Fruit fly (Drosophila melanogaster) whole organism, wandering third instar larva: Measurements from ENCODE around the gene Klp67A.

Experiments used
- Abd-B ChIP-seq: fragments of >200 bp; optimal IDR thresholded peaks from 2 replicates; lab custom pipeline; 2017; ENCODE audit warnings: missing biosample characterization, missing genetic modification characterization
- CG32264 ChIP-seq: fragments of 200-800 bp; sonication (Bioruptor generic); optimal IDR thresholded peaks from 2 replicates; lab custom pipeline; 2016; ENCODE audit warnings: missing biosample characterization, missing genetic modification characterization
- CG9705 ChIP-seq: fragments of 200-800 bp; sonication (Bioruptor generic); optimal IDR thresholded peaks from 2 replicates; lab custom pipeline; 2018; ENCODE audit warnings: missing biosample characterization, mild to moderate bottlenecking, missing genetic modification characterization
- CrebA ChIP-seq: fragments of 200-800 bp; sonication (Bioruptor generic); optimal IDR thresholded peaks from 2 replicates; lab custom pipeline; 2016; ENCODE audit warnings: missing biosample characterization, mild to moderate bottlenecking, missing genetic modification characterization, borderline replicate concordance
- Dfd ChIP-seq: fragments of >200 bp; optimal IDR thresholded peaks from 2 replicates; lab custom pipeline; 2017; ENCODE audit warnings: missing biosample characterization, missing genetic modification characterization
- Dif ChIP-seq: fragments of 200-275, 200-300 bp; sonication (Bioruptor generic); optimal IDR thresholded peaks from 2 replicates; lab custom pipeline; 2018; ENCODE audit warnings: missing biosample characterization, missing genetic modification characterization; ENCODE audit not compliant: partially characterized antibody
- GATAd ChIP-seq: sonication (Bioruptor generic); optimal IDR thresholded peaks from 2 replicates; lab custom pipeline; 2016; ENCODE audit warnings: missing biosample characterization, missing genetic modification characterization
- HLH106 ChIP-seq: fragments of 200-800 bp; optimal IDR thresholded peaks from 3 replicates; lab custom pipeline; 2019; ENCODE audit warnings: missing biosample characterization, mild to moderate bottlenecking, missing genetic modification characterization, moderate library complexity
- Hnf4 ChIP-seq: fragments of 200-800 bp; sonication (Bioruptor generic); optimal IDR thresholded peaks from 2 replicates; lab custom pipeline; 2016; ENCODE audit warnings: missing biosample characterization, mild to moderate bottlenecking, missing genetic modification characterization
- Hr78 ChIP-seq: fragments of >200 bp; optimal IDR thresholded peaks from 2 replicates; lab custom pipeline; 2017; ENCODE audit warnings: missing biosample characterization, missing genetic modification characterization
- Hr83 ChIP-seq: fragments of 200-300 bp; sonication (Bioruptor generic); optimal IDR thresholded peaks from 2 replicates; lab custom pipeline; 2016; ENCODE audit warnings: missing biosample characterization, mild to moderate bottlenecking, missing genetic modification characterization, moderate library complexity; ENCODE audit not compliant: poor library complexity, severe bottlenecking
- Mio ChIP-seq: sonication (Bioruptor generic); optimal IDR thresholded peaks from 2 replicates; lab custom pipeline; 2016; ENCODE audit warnings: missing biosample characterization, missing genetic modification characterization
- Myc ChIP-seq: fragments of >200 bp; optimal IDR thresholded peaks from 2 replicates; lab custom pipeline; 2017
- Rel ChIP-seq, 2 experiments: fragments of 200-800 bp; sonication (Bioruptor generic) in 1 of 2; optimal IDR thresholded peaks; 2 replicates in 1 of 2; 3 replicates in 1 of 2; lab custom pipeline; 2016 to 2019; ENCODE audit warnings: mild to moderate bottlenecking in 2 of 2, missing biosample characterization in 2 of 2, missing genetic modification characterization in 2 of 2, moderate library complexity in 1 of 2
- Sp1 ChIP-seq: fragments of 200-800 bp; sonication (Bioruptor generic); optimal IDR thresholded peaks from 3 replicates; lab custom pipeline; 2019; ENCODE audit warnings: missing biosample characterization, mild to moderate bottlenecking, missing genetic modification characterization, moderate library complexity
- br ChIP-seq: fragments of 200-800 bp; sonication (Bioruptor generic); optimal IDR thresholded peaks from 2 replicates; lab custom pipeline; 2016; ENCODE audit warnings: missing biosample characterization, missing genetic modification characterization
- dl ChIP-seq, 2 experiments: fragments of 175-275, 200-275 bp in 1 of 2; fragments of 200-275 bp in 1 of 2; sonication (Bioruptor generic); optimal IDR thresholded peaks; lab custom pipeline; 2018; ENCODE audit warnings: mild to moderate bottlenecking in 2 of 2, missing biosample characterization in 2 of 2, missing genetic modification characterization in 2 of 2, moderate library complexity in 2 of 2; ENCODE audit not compliant: partially characterized antibody in 2 of 2, insufficient read depth in 1 of 2
- dmrt93B ChIP-seq: fragments of 200-800 bp; sonication (Bioruptor generic); optimal IDR thresholded peaks from 2 replicates; lab custom pipeline; 2018; ENCODE audit warnings: missing biosample characterization, mild to moderate bottlenecking, missing genetic modification characterization
- dsf ChIP-seq: sonication (Bioruptor generic); optimal IDR thresholded peaks from 2 replicates; lab custom pipeline; 2016; ENCODE audit warnings: missing biosample characterization, missing genetic modification characterization, borderline replicate concordance
- ey ChIP-seq: fragments of 200-800 bp; sonication (Bioruptor generic); optimal IDR thresholded peaks from 2 replicates; lab custom pipeline; 2016; ENCODE audit warnings: missing biosample characterization, missing genetic modification characterization
- foxo ChIP-seq, 2 experiments: fragments of 200-800 bp; sonication (Bioruptor generic); optimal IDR thresholded peaks; 2 replicates in 1 of 2; 3 replicates in 1 of 2; lab custom pipeline; 2016 to 2017; ENCODE audit warnings: missing biosample characterization in 2 of 2, missing genetic modification characterization in 2 of 2
- fru ChIP-seq: fragments of 200-800 bp; sonication (Bioruptor generic); optimal IDR thresholded peaks from 3 replicates; lab custom pipeline; 2016; ENCODE audit warnings: missing biosample characterization, mild to moderate bottlenecking, missing genetic modification characterization
- h ChIP-seq: fragments of 200-800 bp; sonication (Bioruptor generic); optimal IDR thresholded peaks from 3 replicates; lab custom pipeline; 2016; ENCODE audit warnings: missing biosample characterization, mild to moderate bottlenecking, missing genetic modification characterization
- jim ChIP-seq: fragments of 175-275, 200-325 bp; sonication (Bioruptor generic); optimal IDR thresholded peaks from 2 replicates; lab custom pipeline; 2016; ENCODE audit warnings: missing biosample characterization, mild to moderate bottlenecking, missing genetic modification characterization
- lola ChIP-seq: fragments of >200 bp; optimal IDR thresholded peaks from 2 replicates; lab custom pipeline; 2017; ENCODE audit warnings: missing biosample characterization, missing genetic modification characterization
- pan ChIP-seq: fragments of >200 bp; optimal IDR thresholded peaks from 2 replicates; lab custom pipeline; 2017
- psq ChIP-seq: fragments of 200-800 bp; sonication (Bioruptor generic); optimal IDR thresholded peaks from 3 replicates; lab custom pipeline; 2017; ENCODE audit warnings: missing biosample characterization, mild to moderate bottlenecking, missing genetic modification characterization, moderate library complexity
- rgr ChIP-seq: fragments of 200-800 bp; sonication (Bioruptor generic); optimal IDR thresholded peaks from 3 replicates; lab custom pipeline; 2016; ENCODE audit warnings: missing biosample characterization, mild to moderate bottlenecking, missing genetic modification characterization
- sage ChIP-seq: fragments of 200-800 bp; sonication (Bioruptor generic); optimal IDR thresholded peaks from 2 replicates; lab custom pipeline; 2016; ENCODE audit warnings: missing biosample characterization, mild to moderate bottlenecking, missing genetic modification characterization
- sv ChIP-seq: fragments of 200-800 bp; sonication (Bioruptor generic); optimal IDR thresholded peaks from 3 replicates; lab custom pipeline; 2016; ENCODE audit warnings: missing biosample characterization, missing genetic modification characterization
- tai ChIP-seq: sonication (Bioruptor generic); optimal IDR thresholded peaks from 2 replicates; lab custom pipeline; 2016; ENCODE audit warnings: missing biosample characterization, missing genetic modification characterization
- usp ChIP-seq: fragments of >200 bp; optimal IDR thresholded peaks from 2 replicates; lab custom pipeline; 2017; ENCODE audit warnings: missing biosample characterization, missing genetic modification characterization
- woc ChIP-seq: sonication (Bioruptor generic); optimal IDR thresholded peaks from 2 replicates; lab custom pipeline; 2016; ENCODE audit warnings: missing biosample characterization, mild to moderate bottlenecking, missing genetic modification characterization

The Klp67A gene

dm6 chr3L:9357830-9358712, 8.8 kb downstream of the Klp67A start:
- peak; percentile 26 for TF ChIP-seq Sp1 (GFP tag; lab: Kevin White, UChicago)
- peak; percentile 75 for TF ChIP-seq psq (GFP tag; lab: Kevin White, UChicago)
- peak; percentile 28 for TF ChIP-seq Rel (GFP tag; optimal IDR thresholded peaks at IDR 0.05; lab: Kevin White, UChicago)
- TF ChIP-seq Rel (tag; optimal IDR thresholded peaks at IDR 0.05; lab: Kevin White, UChicago) = peak; percentile 57
- TF ChIP-seq ey (GFP tag; lab: Kevin White, UChicago) = no peak
- peak; percentile 27 for TF ChIP-seq h (GFP tag; lab: Kevin White, UChicago)

dm6 chr3L:9356138-9356753, 10.6 kb downstream of the Klp67A start:
- TF ChIP-seq sage (GFP tag; lab: Kevin White, UChicago) (no peak), woc (GFP tag; lab: Kevin White, UChicago) (no peak), fru (GFP tag; lab: Kevin White, UChicago) (no peak), Abd-B (no peak), CG32264 (GFP tag; lab: Kevin White, UChicago) (no peak), pan (lab: Kevin White, UChicago) (no peak), Dif (GFP tag; lab: Kevin White, UChicago) (no peak), Hnf4 (GFP tag; lab: Kevin White, UChicago) (no peak), br (GFP tag; lab: Kevin White, UChicago) (no peak), h (GFP tag; lab: Kevin White, UChicago) (no peak), Dfd (GFP tag; lab: Kevin White, UChicago) (no peak), HLH106 (no peak), Myc (no peak), foxo (GFP tag; optimal IDR thresholded peaks at IDR 0.05; lab: Kevin White, UChicago) (no peak), dsf (GFP tag; lab: Kevin White, UChicago) (no peak), lola (GFP tag; lab: Kevin White, UChicago) (no peak), Mio (GFP tag; lab: Kevin White, UChicago) (no peak), Rel (GFP tag; optimal IDR thresholded peaks at IDR 0.05; lab: Kevin White, UChicago) (no peak), Rel (tag; optimal IDR thresholded peaks at IDR 0.05; lab: Kevin White, UChicago) (no peak), dmrt93B (no peak), GATAd (no peak)

- TF ChIP-seq GATAd (no peak), HLH106 (no peak), rgr (GFP tag; lab: Kevin White, UChicago) (no peak), h (GFP tag; lab: Kevin White, UChicago) (no peak), sage (GFP tag; lab: Kevin White, UChicago) (no peak), CG9705 (GFP tag; lab: Kevin White, UChicago) (no peak), foxo (GFP tag; optimal IDR thresholded peaks at IDR 0.05; lab: Kevin White, UChicago) (no peak), sv (GFP tag; lab: Kevin White, UChicago) (no peak), Hr78 (GFP tag; lab: Kevin White, UChicago) (no peak), tai (no peak), fru (GFP tag; lab: Kevin White, UChicago) (no peak), Dfd (GFP tag; lab: Kevin White, UChicago) (no peak), Sp1 (GFP tag; lab: Kevin White, UChicago) (no peak)
These were observed 11.3 kb downstream of the Klp67A start for dm6 chr3L:9355555-9355954.

dm6 chr3L:9353733-9354132, 13.1 kb downstream of the Klp67A start, which contains the start of gene CG32040:
Gene CG32040, plus strand, starts transcription at chr3L:9354033.
- no peak for TF ChIP-seq Hr83
- TF ChIP-seq dmrt93B = no peak
- no peak for TF ChIP-seq fru (GFP tag; lab: Kevin White, UChicago)
- TF ChIP-seq lola (GFP tag; lab: Kevin White, UChicago) = no peak
- no peak for TF ChIP-seq dl (GFP tag; optimal IDR thresholded peaks at IDR 0.05; lab: Kevin White, UChicago; ENCODE audit: insufficient read depth in 1 of 2, partially characterized antibody in 2 of 2)
- TF ChIP-seq Abd-B = no peak
- TF ChIP-seq jim (GFP tag; lab: Kevin White, UChicago) = no peak
- no peak for TF ChIP-seq HLH106
- no peak for TF ChIP-seq rgr (GFP tag; lab: Kevin White, UChicago)
- no peak for TF ChIP-seq CG9705 (GFP tag; lab: Kevin White, UChicago)
- TF ChIP-seq Dif (GFP tag; lab: Kevin White, UChicago) = no peak
- TF ChIP-seq br (GFP tag; lab: Kevin White, UChicago) = no peak
- no peak for TF ChIP-seq CrebA (GFP tag; lab: Kevin White, UChicago)
- TF ChIP-seq usp (GFP tag; lab: Kevin White, UChicago) = no peak
- TF ChIP-seq, all 38 proteins: peak for 0
